Fruit fly (Drosophila melanogaster): ENCODE results near the gene CG14322.

CG14322 gene

DNA sequence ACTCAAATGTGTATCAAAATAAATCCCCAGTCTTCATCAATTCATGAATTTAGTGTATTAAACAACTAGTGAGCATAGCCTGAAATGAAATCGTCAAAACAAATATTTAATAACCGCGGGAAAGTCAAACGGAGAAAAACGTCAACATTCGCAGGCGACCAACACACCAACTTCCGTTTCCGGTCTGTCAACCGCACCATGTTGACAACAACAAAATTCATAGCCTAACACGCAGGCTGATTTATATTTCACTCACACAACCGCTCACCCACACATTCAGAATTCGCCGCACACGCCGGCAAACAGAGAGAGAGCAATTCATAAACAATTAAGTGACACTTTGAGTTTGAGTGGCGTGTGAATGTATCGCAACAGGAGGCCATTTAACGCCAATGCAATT is 7.6 kb downstream of the CG14322 start (continued):
- TF ChIP-seq CG17359 (tag; optimal IDR thresholded peaks at IDR 0.05) (peak; percentile 10), Jarid2 (GFP tag; optimal IDR thresholded peaks at IDR 0.05) (no peak), CG6791 (GFP tag; IDR thresholded peaks at IDR 0.05; ENCODE audit: partially characterized antibody) (no peak), run (tag; optimal IDR thresholded peaks at IDR 0.05) (no peak), CG32772 (GFP tag; IDR thresholded peaks at IDR 0.05) (no peak), CG9609 (GFP tag; optimal IDR thresholded peaks at IDR 0.05) (no peak), D (optimal IDR thresholded peaks at IDR 0.05) (no peak), D (GFP tag; optimal IDR thresholded peaks at IDR 0.05) (peak; percentile 3), CG3995 (GFP tag; optimal IDR thresholded peaks at IDR 0.05) (no peak), jing (GFP tag; optimal IDR thresholded peaks at IDR 0.05) (no peak), CG9215 (GFP tag; IDR thresholded peaks at IDR 0.05) (no peak), Ssrp (tag; optimal IDR thresholded peaks at IDR 0.05) (no peak), Drgx (GFP tag; IDR thresholded peaks at IDR 0.05) (no peak), hbn (GFP tag; IDR thresholded peaks at IDR 0.05; ENCODE audit: partially characterized antibody) (no peak), MESR4 (GFP tag; optimal IDR thresholded peaks at IDR 0.05) (no peak), Hr51 (GFP tag; optimal IDR thresholded peaks at IDR 0.05) (peak in 1 of 2 experiments; percentile 26), CG13296 (GFP tag; optimal IDR thresholded peaks at IDR 0.05) (peak; percentile 13), CG31441 (GFP tag; IDR thresholded peaks at IDR 0.05) (0 out of 2 replicates have a peak, but pooled peaks have one; percentile 18), ab (GFP tag; optimal IDR thresholded peaks at IDR 0.05) (no peak), vnd (GFP tag; IDR thresholded peaks at IDR 0.05; ENCODE audit: partially characterized antibody) (no peak), sna (GFP tag; IDR thresholded peaks at IDR 0.05; ENCODE audit: partially characterized antibody) (no peak), HLHmδ (GFP tag; optimal IDR thresholded peaks at IDR 0.05) (peak; percentile 88), amos (GFP tag; IDR thresholded peaks at IDR 0.05; ENCODE audit: partially characterized antibody) (no peak), Dbx (GFP tag; IDR thresholded peaks at IDR 0.05) (no peak), gt (GFP tag; IDR thresholded peaks at IDR 0.05) (no peak), kni (GFP tag; optimal IDR thresholded peaks at IDR 0.05) (no peak), sens (GFP tag) (peak; percentile 79), CG1024 (GFP tag; IDR thresholded peaks at IDR 0.05) (no peak), zf30C (GFP tag; optimal IDR thresholded peaks at IDR 0.05) (no peak), ERR (GFP tag; optimal IDR thresholded peaks at IDR 0.05) (no peak), CG30020 (tag; optimal IDR thresholded peaks at IDR 0.05) (no peak), Ets97D (GFP tag; optimal IDR thresholded peaks at IDR 0.05) (peak; percentile 96), pnt (GFP tag; optimal IDR thresholded peaks at IDR 0.05) (no peak), pita (GFP tag; optimal IDR thresholded peaks at IDR 0.05) (no peak), tll (GFP tag; optimal IDR thresholded peaks at IDR 0.05) (no peak), NC2α (GFP tag; optimal IDR thresholded peaks at IDR 0.05) (no peak), H2.0 (GFP tag; IDR thresholded peaks at IDR 0.05) (no peak), CG7745 (tag; optimal IDR thresholded peaks at IDR 0.05) (no peak), inv (GFP tag; IDR thresholded peaks at IDR 0.05; ENCODE audit: partially characterized antibody) (no peak), CG10979 (tag; optimal IDR thresholded peaks at IDR 0.05) (peak; percentile 41), slp2 (GFP tag; optimal IDR thresholded peaks at IDR 0.05) (no peak), CG15601 (tag; optimal IDR thresholded peaks at IDR 0.05) (no peak), bsh (GFP tag; optimal IDR thresholded peaks at IDR 0.05) (peak in 1 of 2 experiments; percentile 46), odd (GFP tag; optimal IDR thresholded peaks at IDR 0.05) (peak; percentile 63), aop (GFP tag; IDR thresholded peaks at IDR 0.05) (no peak), crp (GFP tag; optimal IDR thresholded peaks at IDR 0.05) (no peak), oc (tag; optimal IDR thresholded peaks at IDR 0.05) (no peak), CG32532 (GFP tag; IDR thresholded peaks at IDR 0.05) (no peak), CG10462 (GFP tag; optimal IDR thresholded peaks at IDR 0.05) (no peak), pan (optimal IDR thresholded peaks at IDR 0.05) (no peak), pan (GFP tag; optimal IDR thresholded peaks at IDR 0.05 in 1 of 2, IDR thresholded peaks at IDR 0.05 in 1 of 2) (peak in 1 of 2 experiments; percentile 25)
